Fruit fly (Drosophila melanogaster): ENCODE data around the gene CG16852.
A peak's percentile ranks its signal among the peaks of the same experiment; 100 is the strongest.

CG16852 gene

dm6 chr2L:13514945-13515687 is 25.4 kb upstream of the CG16852 start:
- no peak for TF ChIP-seq cic (GFP tag; optimal IDR thresholded peaks at IDR 0.05)
- TF ChIP-seq CG14711 (tag; optimal IDR thresholded peaks at IDR 0.05), result peak; percentile 3
- no peak for TF ChIP-seq cnc (optimal IDR thresholded peaks at IDR 0.05)

- TF ChIP-seq CG5204 (GFP tag; optimal IDR thresholded peaks at IDR 0.05) (no peak), kay (GFP tag; ENCODE audit: borderline replicate concordance) (peak; percentile 88)
Observed at dm6 chr2L:13515688-13516037, 24.9 kb upstream of the CG16852 start.

- TF ChIP-seq CG7045 (GFP tag; optimal IDR thresholded peaks at IDR 0.05), result no peak
- TF ChIP-seq bab1 (GFP tag; optimal IDR thresholded peaks at IDR 0.05), result no peak
- no peak for TF ChIP-seq cnc (optimal IDR thresholded peaks at IDR 0.05)
- no peak for TF ChIP-seq CG14711 (tag; optimal IDR thresholded peaks at IDR 0.05)
- no peak for TF ChIP-seq CG1620 (GFP tag; optimal IDR thresholded peaks at IDR 0.05)
- TF ChIP-seq CG12768 (GFP tag; optimal IDR thresholded peaks at IDR 0.05), result no peak
- no peak for TF ChIP-seq ovo (GFP tag; optimal IDR thresholded peaks at IDR 0.05)
- no peak for TF ChIP-seq kay (GFP tag; ENCODE audit: borderline replicate concordance)
- TF ChIP-seq Mnt (GFP tag; optimal IDR thresholded peaks at IDR 0.05), result no peak
- no peak for TF ChIP-seq CG5204 (GFP tag; optimal IDR thresholded peaks at IDR 0.05)
- TF ChIP-seq Clk (GFP tag; optimal IDR thresholded peaks at IDR 0.05), result no peak
- no peak for TF ChIP-seq CG33017 (tag; optimal IDR thresholded peaks at IDR 0.05)
- no peak for TF ChIP-seq toe (GFP tag; optimal IDR thresholded peaks at IDR 0.05)
- TF ChIP-seq Crg-1 (GFP tag; optimal IDR thresholded peaks at IDR 0.05), result no peak
- no peak for TF ChIP-seq tj (GFP tag; optimal IDR thresholded peaks at IDR 0.05)
- no peak for TF ChIP-seq Hr96 (GFP tag; optimal IDR thresholded peaks at IDR 0.05)
- TF ChIP-seq CG7101 (tag; optimal IDR thresholded peaks at IDR 0.05), result no peak
- TF ChIP-seq CG11617 (GFP tag; optimal IDR thresholded peaks at IDR 0.05), result no peak
- TF ChIP-seq cic (GFP tag; optimal IDR thresholded peaks at IDR 0.05), result no peak
- TF ChIP-seq pad (GFP tag; optimal IDR thresholded peaks at IDR 0.05), result no peak
Observed at dm6 chr2L:13521807-13522206, 18.7 kb upstream of the CG16852 start.

- TF ChIP-seq Crg-1 (GFP tag; optimal IDR thresholded peaks at IDR 0.05), result no peak
- TF ChIP-seq cic (GFP tag; optimal IDR thresholded peaks at IDR 0.05), result no peak
- no peak for TF ChIP-seq CG7045 (GFP tag; optimal IDR thresholded peaks at IDR 0.05)
- TF ChIP-seq CG7101 (tag; optimal IDR thresholded peaks at IDR 0.05), result no peak
- no peak for TF ChIP-seq cnc (optimal IDR thresholded peaks at IDR 0.05)
- no peak for TF ChIP-seq CG33017 (tag; optimal IDR thresholded peaks at IDR 0.05)
Observed at dm6 chr2L:13527541-13527940, 13.0 kb upstream of the CG16852 start, which contains the start of gene CG33640. TSS of gene CG33640 (plus strand) at chr2L:13527841.

dm6 chr2L:13528742-13529141 is 11.8 kb upstream of the CG16852 start, which contains the start of gene CG33641:
TSS of gene CG33641 (plus strand) at chr2L:13529042.
- TF ChIP-seq CG11617 (GFP tag; optimal IDR thresholded peaks at IDR 0.05), result no peak
- TF ChIP-seq cic (GFP tag; optimal IDR thresholded peaks at IDR 0.05), result no peak
- no peak for TF ChIP-seq CG12768 (GFP tag; optimal IDR thresholded peaks at IDR 0.05)
- TF ChIP-seq CG33017 (tag; optimal IDR thresholded peaks at IDR 0.05), result no peak
- TF ChIP-seq cnc (optimal IDR thresholded peaks at IDR 0.05), result no peak
- no peak for TF ChIP-seq tj (GFP tag; optimal IDR thresholded peaks at IDR 0.05)
- no peak for TF ChIP-seq bab1 (GFP tag; optimal IDR thresholded peaks at IDR 0.05)
- no peak for TF ChIP-seq CG5204 (GFP tag; optimal IDR thresholded peaks at IDR 0.05)
- no peak for TF ChIP-seq CG7045 (GFP tag; optimal IDR thresholded peaks at IDR 0.05)
- TF ChIP-seq CG7101 (tag; optimal IDR thresholded peaks at IDR 0.05), result no peak
- TF ChIP-seq pad (GFP tag; optimal IDR thresholded peaks at IDR 0.05), result no peak
- no peak for TF ChIP-seq Hr96 (GFP tag; optimal IDR thresholded peaks at IDR 0.05)
- no peak for TF ChIP-seq CG1620 (GFP tag; optimal IDR thresholded peaks at IDR 0.05)
- no peak for TF ChIP-seq kay (GFP tag; ENCODE audit: borderline replicate concordance)
- TF ChIP-seq CG14711 (tag; optimal IDR thresholded peaks at IDR 0.05), result no peak
- no peak for TF ChIP-seq ovo (GFP tag; optimal IDR thresholded peaks at IDR 0.05)
- TF ChIP-seq Crg-1 (GFP tag; optimal IDR thresholded peaks at IDR 0.05), result no peak

dm6 chr2L:13529675-13530074 is 10.9 kb upstream of the CG16852 start, which contains the start of gene CG33642:
TSS of gene CG33642 (plus strand) at chr2L:13529975.
- TF ChIP-seq cic (GFP tag; optimal IDR thresholded peaks at IDR 0.05), result no peak
- TF ChIP-seq CG7101 (tag; optimal IDR thresholded peaks at IDR 0.05), result no peak
- TF ChIP-seq Clk (GFP tag; optimal IDR thresholded peaks at IDR 0.05), result no peak
- no peak for TF ChIP-seq pad (GFP tag; optimal IDR thresholded peaks at IDR 0.05)
- no peak for TF ChIP-seq kay (GFP tag; ENCODE audit: borderline replicate concordance)
- no peak for TF ChIP-seq CG14711 (tag; optimal IDR thresholded peaks at IDR 0.05)
- no peak for TF ChIP-seq Mnt (GFP tag; optimal IDR thresholded peaks at IDR 0.05)
- no peak for TF ChIP-seq CG5204 (GFP tag; optimal IDR thresholded peaks at IDR 0.05)
- TF ChIP-seq Crg-1 (GFP tag; optimal IDR thresholded peaks at IDR 0.05), result no peak
- no peak for TF ChIP-seq bab1 (GFP tag; optimal IDR thresholded peaks at IDR 0.05)

- TF ChIP-seq cic (GFP tag; optimal IDR thresholded peaks at IDR 0.05) (no peak), bab1 (GFP tag; optimal IDR thresholded peaks at IDR 0.05) (no peak), toe (GFP tag; optimal IDR thresholded peaks at IDR 0.05) (no peak), cnc (optimal IDR thresholded peaks at IDR 0.05) (no peak), CG12768 (GFP tag; optimal IDR thresholded peaks at IDR 0.05) (no peak), pad (GFP tag; optimal IDR thresholded peaks at IDR 0.05) (no peak), CG11617 (GFP tag; optimal IDR thresholded peaks at IDR 0.05) (no peak), ovo (GFP tag; optimal IDR thresholded peaks at IDR 0.05) (no peak), tj (GFP tag; optimal IDR thresholded peaks at IDR 0.05) (no peak), CG14711 (tag; optimal IDR thresholded peaks at IDR 0.05) (no peak)
Observed at dm6 chr2L:13530774-13531173, 9.8 kb upstream of the CG16852 start, which contains the start of gene CG33643. TSS of gene CG33643 (plus strand) at chr2L:13531074.
